Fruit fly (Drosophila melanogaster): Measurements from ENCODE around the gene Caf1-180.

Caf1-180 gene

dm6 chrX:8573744-8574484 is 32.2 kb downstream of the Caf1-180 start, which contains the start of gene CG12065 (continued):
- TF ChIP-seq CG4730 (GFP tag; IDR thresholded peaks at IDR 0.05): no peak
- no peak for TF ChIP-seq CG32532 (GFP tag; IDR thresholded peaks at IDR 0.05)
- peak; percentile 42 for TF ChIP-seq CG5180 (GFP tag; optimal IDR thresholded peaks at IDR 0.05)
- TF ChIP-seq CG10959 (GFP tag; IDR thresholded peaks at IDR 0.05): no peak
- peak; percentile 65 for TF ChIP-seq CG13424 (tag; optimal IDR thresholded peaks at IDR 0.05)
- TF ChIP-seq CHES-1-like (GFP tag; optimal IDR thresholded peaks at IDR 0.05): no peak
- no peak for TF ChIP-seq wdn (GFP tag; IDR thresholded peaks at IDR 0.05)
- TF ChIP-seq CG4404 (GFP tag; IDR thresholded peaks at IDR 0.05): no peak
- TF ChIP-seq CG10321 (GFP tag; IDR thresholded peaks at IDR 0.05): no peak
- TF ChIP-seq Six4 (GFP tag; optimal IDR thresholded peaks at IDR 0.05): no peak
- TF ChIP-seq psq (GFP tag; optimal IDR thresholded peaks at IDR 0.05): no peak
- TF ChIP-seq CG4854 (GFP tag; optimal IDR thresholded peaks at IDR 0.05): no peak
- peak; percentile 7 for TF ChIP-seq CG7745 (tag; optimal IDR thresholded peaks at IDR 0.05)
- TF ChIP-seq CG2199 (GFP tag; IDR thresholded peaks at IDR 0.05): no peak
- no peak for TF ChIP-seq tgo (GFP tag; IDR thresholded peaks at IDR 0.05)
- no peak for TF ChIP-seq Oaz (GFP tag; IDR thresholded peaks at IDR 0.05)
- no peak for TF ChIP-seq Atf-2 (GFP tag; optimal IDR thresholded peaks at IDR 0.05)
- no peak for TF ChIP-seq Gsc (GFP tag; IDR thresholded peaks at IDR 0.05)
- TF ChIP-seq wor (GFP tag; IDR thresholded peaks at IDR 0.05): no peak
- TF ChIP-seq CG1603 (tag; optimal IDR thresholded peaks at IDR 0.05): peak; percentile 26
- TF ChIP-seq CG31224 (GFP tag; IDR thresholded peaks at IDR 0.05): no peak
- no peak for TF ChIP-seq onecut (GFP tag; IDR thresholded peaks at IDR 0.05)
- no peak for TF ChIP-seq CG10462 (GFP tag; optimal IDR thresholded peaks at IDR 0.05)
- TF ChIP-seq gce (GFP tag; IDR thresholded peaks at IDR 0.05): 0 out of 3 replicates have a peak, but pooled peaks have one; percentile 12
- no peak for TF ChIP-seq Hey (tag; optimal IDR thresholded peaks at IDR 0.05)
- no peak for TF ChIP-seq chif (GFP tag; optimal IDR thresholded peaks at IDR 0.05)
- TF ChIP-seq bab2 (GFP tag; optimal IDR thresholded peaks at IDR 0.05): peak; percentile 13
- TF ChIP-seq CG32767 (GFP tag; IDR thresholded peaks at IDR 0.05): 0 out of 2 replicates have a peak, but pooled peaks have one; percentile 11
- TF ChIP-seq CG8924 (tag; optimal IDR thresholded peaks at IDR 0.05): no peak
- TF ChIP-seq ranshi (GFP tag; IDR thresholded peaks at IDR 0.05): peak; percentile 16; the same call in 1 of the 2 replicates
- TF ChIP-seq CG18619 (GFP tag; optimal IDR thresholded peaks at IDR 0.05): no peak
- no peak for TF ChIP-seq Antp (GFP tag; optimal IDR thresholded peaks at IDR 0.05)
- peak; percentile 32 for TF ChIP-seq Abd-B (GFP tag; optimal IDR thresholded peaks at IDR 0.05)
- TF ChIP-seq gcm (GFP tag; optimal IDR thresholded peaks at IDR 0.05): peak; percentile 47
- TF ChIP-seq Mrtf (GFP tag; IDR thresholded peaks at IDR 0.05): no peak
- TF ChIP-seq MTF-1 (GFP tag; optimal IDR thresholded peaks at IDR 0.05; ENCODE audit: borderline replicate concordance): peak; percentile 75
- TF ChIP-seq CG16815 (GFP tag; optimal IDR thresholded peaks at IDR 0.05): no peak
- TF ChIP-seq CG31441 (GFP tag; IDR thresholded peaks at IDR 0.05): peak; percentile 48; the same call in 1 of the 2 replicates
- no peak for TF ChIP-seq esg (GFP tag; conservative IDR thresholded peaks at IDR 0.05)
- TF ChIP-seq tup (GFP tag; optimal IDR thresholded peaks at IDR 0.05): no peak
- no peak for TF ChIP-seq CG1792 (GFP tag; optimal IDR thresholded peaks at IDR 0.05)
- no peak for TF ChIP-seq CG17385 (GFP tag; optimal IDR thresholded peaks at IDR 0.05)
- no peak for TF ChIP-seq pum (GFP tag; optimal IDR thresholded peaks at IDR 0.05)
- peak in 1 of 3 experiments; percentile 35 for TF ChIP-seq Stat92E (GFP tag; optimal IDR thresholded peaks at IDR 0.05)
- TF ChIP-seq gsb-n (tag; optimal IDR thresholded peaks at IDR 0.05): peak; percentile 80
- peak; percentile 4 for TF ChIP-seq mirr (GFP tag; optimal IDR thresholded peaks at IDR 0.05)
- no peak for TF ChIP-seq row (GFP tag; IDR thresholded peaks at IDR 0.05)
- TF ChIP-seq lov (optimal IDR thresholded peaks at IDR 0.05): no peak
- no peak for TF ChIP-seq lov (GFP tag; IDR thresholded peaks at IDR 0.05)
- no peak for TF ChIP-seq CG11247 (GFP tag; IDR thresholded peaks at IDR 0.05)
- TF ChIP-seq CG34376 (GFP tag; optimal IDR thresholded peaks at IDR 0.05): peak; percentile 68
